Worm (Caenorhabditis elegans) whole organism, midembryonic: Measurements from ENCODE around the gene cal-4.

Experiments
- T22C8.4 ChIP-seq: fragments of 200-800 bp; sonication (Bioruptor generic); IDR thresholded peaks from 2 replicates; pipeline ENCODE4 v1.3.6; 2022; ENCODE audit warnings: missing genetic modification characterization, missing compliant biosample characterization
- flt-1 ChIP-seq: fragments of 200-800 bp; sonication (Bioruptor generic); IDR thresholded peaks from 2 replicates; pipeline ENCODE4 v1.3.6; 2022; ENCODE audit warnings: missing genetic modification characterization, missing compliant biosample characterization
- klf-2 ChIP-seq: fragments of 200-800 bp; sonication (Bioruptor generic); conservative IDR thresholded peaks from 2 replicates; pipeline ENCODE4 v1.3.6; 2022; ENCODE audit warnings: missing genetic modification reagents, missing genetic modification characterization, missing compliant biosample characterization
- med-1 ChIP-seq: sonication (generic microtip); optimal IDR thresholded peaks from 2 replicates; lab custom pipeline; 2017; ENCODE audit warnings: missing genetic modification characterization, mild to moderate bottlenecking, missing compliant biosample characterization, antibody characterized with exemption, missing genetic modification reagents; ENCODE audit not compliant: insufficient read depth

DNA sequence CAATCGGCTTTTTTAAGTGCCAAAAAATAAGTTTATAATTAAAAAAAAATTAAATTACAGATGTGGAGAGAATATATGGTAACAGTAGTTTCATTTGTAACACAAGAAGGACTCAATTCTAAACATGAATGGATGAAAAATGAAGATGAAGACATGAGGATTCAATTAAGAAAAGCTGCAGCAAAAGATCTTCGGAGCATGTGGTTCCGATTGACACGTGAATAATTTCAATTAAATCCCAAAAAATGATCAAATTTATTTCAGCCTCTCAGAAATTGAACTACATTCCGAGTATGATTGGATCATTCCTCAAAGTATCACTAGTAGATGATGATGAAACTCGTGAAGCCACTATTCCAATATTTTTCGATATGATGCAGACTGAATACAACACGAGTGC, 31.8 kb upstream of the cal-4 start:
- TF ChIP-seq T22C8.4 (GFP tag; lab: Robert Waterston, UW) (no peak), klf-2 (GFP tag; lab: Robert Waterston, UW) (no peak), flt-1 (GFP tag; lab: Robert Waterston, UW) (no peak), med-1 (GFP tag; lab: Kevin White, UChicago) (no peak)
